Fruit fly (Drosophila melanogaster) whole organism, adult: ENCODE data around the gene Abd-B.

Experiments used
- CG11617 ChIP-seq: fragments of 200-800 bp; sonication (Bioruptor generic); optimal IDR thresholded peaks from 2 replicates; lab custom pipeline; 2017; ENCODE audit warnings: mild to moderate bottlenecking, missing biosample characterization, missing genetic modification reagents, missing genetic modification characterization
- CG12768 ChIP-seq: fragments of 200-800 bp; sonication (Bioruptor generic); optimal IDR thresholded peaks from 2 replicates; lab custom pipeline; 2017; ENCODE audit warnings: missing biosample characterization, missing genetic modification characterization, mild to moderate bottlenecking, moderate library complexity, missing genetic modification reagents
- CG14711 ChIP-seq: fragments of 200-800 bp; sonication (Bioruptor generic); optimal IDR thresholded peaks from 2 replicates; lab custom pipeline; 2018; ENCODE audit warnings: missing biosample characterization, mild to moderate bottlenecking, missing genetic modification characterization, moderate library complexity
- Clk ChIP-seq: fragments of 200-800 bp; sonication (Bioruptor generic); optimal IDR thresholded peaks from 2 replicates; lab custom pipeline; 2017; ENCODE audit warnings: missing biosample characterization, missing genetic modification characterization
- Hr96 ChIP-seq: fragments of 200-800 bp; sonication (Bioruptor generic); optimal IDR thresholded peaks from 2 replicates; lab custom pipeline; 2016; ENCODE audit warnings: missing biosample characterization, missing genetic modification characterization
- bab1 ChIP-seq: fragments of 200-800 bp; sonication (Bioruptor generic); optimal IDR thresholded peaks from 3 replicates; lab custom pipeline; 2019; ENCODE audit warnings: missing biosample characterization, mild to moderate bottlenecking, missing genetic modification characterization, moderate library complexity
- cic ChIP-seq: fragments of 200-800 bp; sonication (Bioruptor generic); optimal IDR thresholded peaks from 2 replicates; lab custom pipeline; 2017; ENCODE audit warnings: missing biosample characterization, mild to moderate bottlenecking, missing genetic modification characterization, moderate library complexity
- ovo ChIP-seq: fragments of 200-800 bp; sonication (Bioruptor generic); optimal IDR thresholded peaks from 2 replicates; lab custom pipeline; 2016; ENCODE audit warnings: missing biosample characterization, missing genetic modification characterization

dm6 chr3R:16972575-16972974, 539 bp upstream of the Abd-B start:
- TF ChIP-seq Hr96 (GFP tag; lab: Kevin White, UChicago) (no peak), CG14711 (tag; lab: Kevin White, UChicago) (no peak), cic (GFP tag; lab: Kevin White, UChicago) (no peak), ovo (GFP tag; lab: Kevin White, UChicago) (no peak), CG12768 (GFP tag; lab: Kevin White, UChicago) (no peak), Clk (GFP tag; lab: Kevin White, UChicago) (no peak), bab1 (GFP tag; lab: Kevin White, UChicago) (no peak), CG11617 (GFP tag; lab: Kevin White, UChicago) (no peak)
